Worm (Caenorhabditis elegans): ENCODE data around the gene alh-9.

Gene alh-9

ce11 chrIII:5838159-5839046 is 17.4 kb upstream of the alh-9 start:
- TF ChIP-seq skn-1 (tag; optimal IDR thresholded peaks at IDR 0.05) (no peak), ama-1 (optimal IDR thresholded peaks at IDR 0.05) (peak; percentile 73), F13H6.1 (tag; optimal IDR thresholded peaks at IDR 0.05) (peak; percentile 69), egl-27 (tag; optimal IDR thresholded peaks at IDR 0.05) (peak; percentile 72), C34F6.9 (tag; optimal IDR thresholded peaks at IDR 0.05) (no peak), lin-39 (tag; optimal IDR thresholded peaks at IDR 0.05) (no peak), crh-2 (tag; optimal IDR thresholded peaks at IDR 0.05) (peak; percentile 92), ztf-4 (tag; optimal IDR thresholded peaks at IDR 0.05) (peak; percentile 24), blmp-1 (tag; optimal IDR thresholded peaks at IDR 0.05; ENCODE audit: insufficient read depth) (peak; percentile 36), elt-1 (tag; optimal IDR thresholded peaks at IDR 0.05) (peak; percentile 96), nhr-21 (tag; optimal IDR thresholded peaks at IDR 0.05) (peak; percentile 73), alr-1 (tag; optimal IDR thresholded peaks at IDR 0.05) (no peak), nhr-10 (tag; optimal IDR thresholded peaks at IDR 0.05) (no peak), lsy-2 (tag; optimal IDR thresholded peaks at IDR 0.05) (peak in 1 of 2 experiments; percentile 58), nhr-6 (tag; optimal IDR thresholded peaks at IDR 0.05) (no peak), unc-55 (GFP tag; optimal IDR thresholded peaks at IDR 0.05) (no peak), sma-9 (GFP tag; optimal IDR thresholded peaks at IDR 0.05) (peak; percentile 89), sma-9 (tag; optimal IDR thresholded peaks at IDR 0.05) (no peak), nhr-129 (tag; optimal IDR thresholded peaks at IDR 0.05) (peak; percentile 62), fos-1 (tag; optimal IDR thresholded peaks at IDR 0.05) (peak; percentile 95), gmeb-1 (tag; optimal IDR thresholded peaks at IDR 0.05) (peak; percentile 53), nhr-25 (tag; optimal IDR thresholded peaks at IDR 0.05) (peak; percentile 54), mdl-1 (tag; optimal IDR thresholded peaks at IDR 0.05) (peak; percentile 60 to 72), sma-3 (GFP tag; optimal IDR thresholded peaks at IDR 0.05) (peak; percentile 71), ztf-1 (GFP tag; conservative IDR thresholded peaks at IDR 0.05) (no peak), ceh-16 (tag; optimal IDR thresholded peaks at IDR 0.05) (peak; percentile 9)

- TF ChIP-seq skn-1 (tag; optimal IDR thresholded peaks at IDR 0.05) (peak; percentile 3), crh-2 (tag; optimal IDR thresholded peaks at IDR 0.05) (peak; percentile 25), blmp-1 (tag; optimal IDR thresholded peaks at IDR 0.05; ENCODE audit: insufficient read depth) (peak; percentile 49), sma-9 (GFP tag; optimal IDR thresholded peaks at IDR 0.05) (peak; percentile 61), sma-9 (tag; optimal IDR thresholded peaks at IDR 0.05) (no peak), egl-27 (tag; optimal IDR thresholded peaks at IDR 0.05) (peak; percentile 59), snpc-4 (tag; optimal IDR thresholded peaks at IDR 0.05) (no peak), ceh-16 (tag; optimal IDR thresholded peaks at IDR 0.05) (no peak), elt-3 (tag; optimal IDR thresholded peaks at IDR 0.05) (no peak), gmeb-1 (tag; optimal IDR thresholded peaks at IDR 0.05) (peak; percentile 46), lsy-2 (tag; optimal IDR thresholded peaks at IDR 0.05) (peak in 1 of 2 experiments; percentile 32), nhr-129 (tag; optimal IDR thresholded peaks at IDR 0.05) (peak; percentile 26), lin-13 (GFP tag; optimal IDR thresholded peaks at IDR 0.05) (no peak), fos-1 (tag; optimal IDR thresholded peaks at IDR 0.05) (peak; percentile 41)
These were observed 16.7 kb upstream of the alh-9 start for ce11 chrIII:5839147-5839546.

ce11 chrIII:5839598-5839997 is 16.2 kb upstream of the alh-9 start:
- no peak for TF ChIP-seq snpc-4 (tag; optimal IDR thresholded peaks at IDR 0.05)
- peak; percentile 6 for TF ChIP-seq sma-9 (GFP tag; optimal IDR thresholded peaks at IDR 0.05)
- TF ChIP-seq sma-9 (tag; optimal IDR thresholded peaks at IDR 0.05), result no peak
- peak; percentile 16 for TF ChIP-seq C34F6.9 (tag; optimal IDR thresholded peaks at IDR 0.05)

- TF ChIP-seq F13H6.1 (tag; optimal IDR thresholded peaks at IDR 0.05), result no peak
- peak; percentile 5 for TF ChIP-seq sma-9 (GFP tag; optimal IDR thresholded peaks at IDR 0.05)
- no peak for TF ChIP-seq sma-9 (tag; optimal IDR thresholded peaks at IDR 0.05)
- TF ChIP-seq fos-1 (tag; optimal IDR thresholded peaks at IDR 0.05), result peak; percentile 40
These were observed 15.5 kb upstream of the alh-9 start for ce11 chrIII:5840277-5840676.

ce11 chrIII:5840815-5841573 is 14.8 kb upstream of the alh-9 start:
- no peak for TF ChIP-seq nhr-237 (tag; optimal IDR thresholded peaks at IDR 0.05)
- peak; percentile 28 for TF ChIP-seq gmeb-1 (tag; optimal IDR thresholded peaks at IDR 0.05)

Data from whole organism, L2 larva.